Worm (Caenorhabditis elegans): ENCODE results near the gene scc-3.

The scc-3 gene

ce11 chrV:12759660-12760059 is 4.1 kb upstream of the scc-3 start, which contains the start of gene papl-1:
TSS of gene papl-1 (minus strand) at chrV:12759760.
- TF ChIP-seq tra-4 (tag; optimal IDR thresholded peaks at IDR 0.05), result no peak
- TF ChIP-seq scrt-1 (GFP tag; IDR thresholded peaks at IDR 0.05), result no peak
- TF ChIP-seq B0310.2 (tag; optimal IDR thresholded peaks at IDR 0.05), result no peak
- TF ChIP-seq aly-1 (tag; optimal IDR thresholded peaks at IDR 0.05), result no peak
- no peak for TF ChIP-seq ceh-13 (GFP tag; optimal IDR thresholded peaks at IDR 0.05)
- TF ChIP-seq hmbx-1 (tag; optimal IDR thresholded peaks at IDR 0.05), result no peak
- no peak for TF ChIP-seq ets-7 (tag; optimal IDR thresholded peaks at IDR 0.05)
- TF ChIP-seq tbx-37 (GFP tag; conservative IDR thresholded peaks at IDR 0.05), result no peak
- no peak for TF ChIP-seq F13C5.2 (tag; optimal IDR thresholded peaks at IDR 0.05)
- TF ChIP-seq ceh-36 (tag; optimal IDR thresholded peaks at IDR 0.05), result no peak
- no peak for TF ChIP-seq ama-1 (optimal IDR thresholded peaks at IDR 0.05)

ce11 chrV:12760913-12761312 is 2.8 kb upstream of the scc-3 start, which contains the start of gene F18E2.15:
TSS of gene F18E2.15 (minus strand) at chrV:12761013.
- no peak for TF ChIP-seq ceh-36 (tag; optimal IDR thresholded peaks at IDR 0.05)
- TF ChIP-seq scrt-1 (GFP tag; IDR thresholded peaks at IDR 0.05), result no peak
- no peak for TF ChIP-seq F13C5.2 (tag; optimal IDR thresholded peaks at IDR 0.05)
- TF ChIP-seq hmg-4 (GFP tag; optimal IDR thresholded peaks at IDR 0.05), result no peak
- no peak for TF ChIP-seq B0310.2 (tag; optimal IDR thresholded peaks at IDR 0.05)
- no peak for TF ChIP-seq pes-1 (GFP tag; IDR thresholded peaks at IDR 0.05)
- no peak for TF ChIP-seq ceh-13 (GFP tag; optimal IDR thresholded peaks at IDR 0.05)
- no peak for TF ChIP-seq ama-1 (optimal IDR thresholded peaks at IDR 0.05)
- TF ChIP-seq flt-1 (GFP tag; IDR thresholded peaks at IDR 0.05), result no peak
- TF ChIP-seq sea-1 (GFP tag; conservative IDR thresholded peaks at IDR 0.05), result no peak
- TF ChIP-seq aly-1 (tag; optimal IDR thresholded peaks at IDR 0.05), result no peak
- TF ChIP-seq tbx-37 (GFP tag; conservative IDR thresholded peaks at IDR 0.05), result no peak
- no peak for TF ChIP-seq tbx-11 (GFP tag; IDR thresholded peaks at IDR 0.05)
- TF ChIP-seq tra-4 (tag; optimal IDR thresholded peaks at IDR 0.05), result no peak
- no peak for TF ChIP-seq ets-7 (tag; optimal IDR thresholded peaks at IDR 0.05)
- no peak for TF ChIP-seq hmbx-1 (tag; optimal IDR thresholded peaks at IDR 0.05)

ce11 chrV:12768946-12769345 is 5.2 kb downstream of the scc-3 start, which contains the start of gene srt-43:
TSS of gene srt-43 (plus strand) at chrV:12769246.
- TF ChIP-seq tbx-37 (GFP tag; conservative IDR thresholded peaks at IDR 0.05) (no peak), pes-1 (GFP tag; IDR thresholded peaks at IDR 0.05) (no peak), ceh-13 (GFP tag; optimal IDR thresholded peaks at IDR 0.05) (no peak), hmbx-1 (tag; optimal IDR thresholded peaks at IDR 0.05) (no peak), tra-4 (tag; optimal IDR thresholded peaks at IDR 0.05) (no peak), aly-1 (tag; optimal IDR thresholded peaks at IDR 0.05) (no peak), ama-1 (optimal IDR thresholded peaks at IDR 0.05) (no peak), ets-7 (tag; optimal IDR thresholded peaks at IDR 0.05) (no peak), sea-1 (GFP tag; conservative IDR thresholded peaks at IDR 0.05) (no peak), hmg-4 (GFP tag; optimal IDR thresholded peaks at IDR 0.05) (no peak), B0310.2 (tag; optimal IDR thresholded peaks at IDR 0.05) (no peak), F13C5.2 (tag; optimal IDR thresholded peaks at IDR 0.05) (no peak), flt-1 (GFP tag; IDR thresholded peaks at IDR 0.05) (no peak), scrt-1 (GFP tag; IDR thresholded peaks at IDR 0.05) (no peak), hnd-1 (tag; optimal IDR thresholded peaks at IDR 0.05) (no peak), ceh-36 (tag; optimal IDR thresholded peaks at IDR 0.05) (no peak), tbx-11 (GFP tag; IDR thresholded peaks at IDR 0.05) (no peak)

- no peak for TF ChIP-seq pes-1 (GFP tag; IDR thresholded peaks at IDR 0.05)
- no peak for TF ChIP-seq tbx-11 (GFP tag; IDR thresholded peaks at IDR 0.05)
- TF ChIP-seq hmg-4 (GFP tag; optimal IDR thresholded peaks at IDR 0.05), result no peak
- no peak for TF ChIP-seq B0310.2 (tag; optimal IDR thresholded peaks at IDR 0.05)
- no peak for TF ChIP-seq flt-1 (GFP tag; IDR thresholded peaks at IDR 0.05)
- no peak for TF ChIP-seq ama-1 (optimal IDR thresholded peaks at IDR 0.05)
- TF ChIP-seq scrt-1 (GFP tag; IDR thresholded peaks at IDR 0.05), result no peak
- TF ChIP-seq sea-1 (GFP tag; conservative IDR thresholded peaks at IDR 0.05), result no peak
- no peak for TF ChIP-seq ceh-13 (GFP tag; optimal IDR thresholded peaks at IDR 0.05)
- no peak for TF ChIP-seq hnd-1 (tag; optimal IDR thresholded peaks at IDR 0.05)
- TF ChIP-seq tra-4 (tag; optimal IDR thresholded peaks at IDR 0.05), result no peak
- TF ChIP-seq aly-1 (tag; optimal IDR thresholded peaks at IDR 0.05), result no peak
- TF ChIP-seq F13C5.2 (tag; optimal IDR thresholded peaks at IDR 0.05), result no peak
- no peak for TF ChIP-seq tbx-37 (GFP tag; conservative IDR thresholded peaks at IDR 0.05)
- no peak for TF ChIP-seq ceh-36 (tag; optimal IDR thresholded peaks at IDR 0.05)
- no peak for TF ChIP-seq hmbx-1 (tag; optimal IDR thresholded peaks at IDR 0.05)
Measured at ce11 chrV:12773222-12773621, 9.5 kb downstream of the scc-3 start, which contains the start of gene ZC455.1. TSS of gene ZC455.1 (plus strand) at chrV:12773522.

DNA sequence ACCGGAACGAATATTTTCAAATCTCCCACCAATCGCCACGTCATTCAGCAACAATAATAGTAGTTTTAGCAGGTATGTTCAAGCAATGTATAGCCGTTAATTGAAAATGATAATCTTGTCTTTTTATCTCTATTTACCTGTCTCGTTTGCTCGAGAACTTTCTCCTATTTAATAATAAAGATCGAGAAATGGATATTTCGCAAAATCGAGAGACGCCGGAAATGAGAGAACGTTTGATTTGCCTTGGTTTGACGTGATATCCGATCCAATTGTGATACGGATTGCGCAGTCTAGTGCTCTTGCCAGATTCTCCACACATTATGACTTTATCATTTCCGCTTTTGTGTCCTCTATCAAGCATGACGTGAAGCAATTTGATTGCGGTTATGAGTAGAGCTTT is 10.1 kb downstream of the scc-3 start:
- no peak for TF ChIP-seq tbx-37 (GFP tag; conservative IDR thresholded peaks at IDR 0.05)
- no peak for TF ChIP-seq hmbx-1 (tag; optimal IDR thresholded peaks at IDR 0.05)
- TF ChIP-seq aly-1 (tag; optimal IDR thresholded peaks at IDR 0.05), result no peak
- no peak for TF ChIP-seq tbx-11 (GFP tag; IDR thresholded peaks at IDR 0.05)
- TF ChIP-seq ceh-13 (GFP tag; optimal IDR thresholded peaks at IDR 0.05), result no peak
- no peak for TF ChIP-seq B0310.2 (tag; optimal IDR thresholded peaks at IDR 0.05)
- TF ChIP-seq sea-1 (GFP tag; conservative IDR thresholded peaks at IDR 0.05), result no peak
- TF ChIP-seq ceh-36 (tag; optimal IDR thresholded peaks at IDR 0.05), result no peak
- no peak for TF ChIP-seq hnd-1 (tag; optimal IDR thresholded peaks at IDR 0.05)
- TF ChIP-seq F13C5.2 (tag; optimal IDR thresholded peaks at IDR 0.05), result no peak

ce11 chrV:12780248-12780647 is 16.5 kb downstream of the scc-3 start:
- TF ChIP-seq hnd-1 (tag; optimal IDR thresholded peaks at IDR 0.05) (peak; percentile 88), hmg-4 (GFP tag; optimal IDR thresholded peaks at IDR 0.05) (peak; percentile 94), tbx-11 (GFP tag; IDR thresholded peaks at IDR 0.05) (peak; percentile 95), ets-7 (tag; optimal IDR thresholded peaks at IDR 0.05) (peak; percentile 77), ama-1 (optimal IDR thresholded peaks at IDR 0.05) (no peak), tbx-37 (GFP tag; conservative IDR thresholded peaks at IDR 0.05) (peak; percentile 94), tra-4 (tag; optimal IDR thresholded peaks at IDR 0.05) (peak; percentile 74), hmbx-1 (tag; optimal IDR thresholded peaks at IDR 0.05) (peak; percentile 80), ceh-13 (GFP tag; optimal IDR thresholded peaks at IDR 0.05) (peak; percentile 85), F13C5.2 (tag; optimal IDR thresholded peaks at IDR 0.05) (peak; percentile 88), B0310.2 (tag; optimal IDR thresholded peaks at IDR 0.05) (peak; percentile 90), flt-1 (GFP tag; IDR thresholded peaks at IDR 0.05) (peak; percentile 97), aly-1 (tag; optimal IDR thresholded peaks at IDR 0.05) (peak; percentile 90), pes-1 (GFP tag; IDR thresholded peaks at IDR 0.05) (peak; percentile 97), scrt-1 (GFP tag; IDR thresholded peaks at IDR 0.05) (peak; percentile 98), ceh-36 (tag; optimal IDR thresholded peaks at IDR 0.05) (peak; percentile 93), sea-1 (GFP tag; conservative IDR thresholded peaks at IDR 0.05) (peak; percentile 98)

- TF ChIP-seq ets-7 (tag; optimal IDR thresholded peaks at IDR 0.05) (no peak), flt-1 (GFP tag; IDR thresholded peaks at IDR 0.05) (no peak), pes-1 (GFP tag; IDR thresholded peaks at IDR 0.05) (no peak), tra-4 (tag; optimal IDR thresholded peaks at IDR 0.05) (no peak), ama-1 (optimal IDR thresholded peaks at IDR 0.05) (no peak), hmg-4 (GFP tag; optimal IDR thresholded peaks at IDR 0.05) (no peak), F13C5.2 (tag; optimal IDR thresholded peaks at IDR 0.05) (no peak), hmbx-1 (tag; optimal IDR thresholded peaks at IDR 0.05) (no peak), B0310.2 (tag; optimal IDR thresholded peaks at IDR 0.05) (no peak), ceh-36 (tag; optimal IDR thresholded peaks at IDR 0.05) (no peak), scrt-1 (GFP tag; IDR thresholded peaks at IDR 0.05) (no peak), aly-1 (tag; optimal IDR thresholded peaks at IDR 0.05) (no peak), sea-1 (GFP tag; conservative IDR thresholded peaks at IDR 0.05) (no peak), ceh-13 (GFP tag; optimal IDR thresholded peaks at IDR 0.05) (no peak), tbx-37 (GFP tag; conservative IDR thresholded peaks at IDR 0.05) (no peak)
Measured at ce11 chrV:12784861-12785260, 21.1 kb downstream of the scc-3 start, which contains the start of gene sre-20. TSS of gene sre-20 (minus strand) at chrV:12784961.
